Fruit fly (Drosophila melanogaster) whole organism, pupa: ENCODE measurements around the gene t.

Experiments
- CG12605 ChIP-seq: fragments of 200-800 bp; sonication (Bioruptor generic); IDR thresholded peaks from 2 replicates; pipeline ENCODE4 v1.3.6; 2022; ENCODE audit warnings: missing biosample characterization, missing genetic modification characterization
- CG13204 ChIP-seq: fragments of 200-800 bp; sonication (Bioruptor generic); optimal IDR thresholded peaks from 2 replicates; lab custom pipeline; 2018; ENCODE audit warnings: missing biosample characterization, mild to moderate bottlenecking, missing genetic modification characterization, moderate library complexity
- CG15710 ChIP-seq: fragments of 200-800 bp; sonication (Bioruptor generic); optimal IDR thresholded peaks from 2 replicates; lab custom pipeline; 2018; ENCODE audit warnings: missing biosample characterization, mild to moderate bottlenecking, missing genetic modification characterization, moderate library complexity
- CG34367 ChIP-seq: fragments of 200-800 bp; sonication (Bioruptor generic); optimal IDR thresholded peaks from 2 replicates; lab custom pipeline; 2018; ENCODE audit warnings: missing biosample characterization, mild to moderate bottlenecking, missing genetic modification characterization
- CG4496 ChIP-seq: fragments of 200-800 bp; sonication (Bioruptor generic); IDR thresholded peaks from 3 replicates; pipeline ENCODE4 v1.3.6; 2022; ENCODE audit warnings: missing biosample characterization, missing genetic modification characterization
- CG8301 ChIP-seq: fragments of 200-800 bp; sonication (Bioruptor generic); optimal IDR thresholded peaks from 2 replicates; lab custom pipeline; 2018; ENCODE audit warnings: missing biosample characterization, mild to moderate bottlenecking, missing genetic modification characterization
- CG9948 ChIP-seq: fragments of 200-800 bp; sonication (Bioruptor generic); optimal IDR thresholded peaks from 2 replicates; lab custom pipeline; 2018; ENCODE audit warnings: missing biosample characterization, mild to moderate bottlenecking, missing genetic modification characterization, moderate library complexity
- D1 ChIP-seq: fragments of 200-800 bp; sonication (Bioruptor generic); optimal IDR thresholded peaks from 2 replicates; lab custom pipeline; 2018; ENCODE audit warnings: missing biosample characterization, mild to moderate bottlenecking, missing genetic modification characterization, moderate library complexity
- EcR ChIP-seq: fragments of 200-800 bp; sonication (Bioruptor generic); optimal IDR thresholded peaks from 3 replicates; lab custom pipeline; 2019; ENCODE audit warnings: missing biosample characterization, missing genetic modification characterization, mild to moderate bottlenecking, moderate library complexity, missing genetic modification reagents
- gl ChIP-seq: fragments of 200-800 bp; sonication (Bioruptor generic); optimal IDR thresholded peaks from 2 replicates; lab custom pipeline; 2018; ENCODE audit warnings: missing biosample characterization, mild to moderate bottlenecking, missing genetic modification characterization

- TF ChIP-seq CG8301 (tag; lab: Kevin White, UChicago) (no peak), gl (tag; lab: Kevin White, UChicago) (no peak), D1 (no peak), CG15710 (tag; lab: Kevin White, UChicago) (no peak), CG9948 (tag; lab: Kevin White, UChicago) (no peak), CG12605 (GFP tag; lab: Robert Waterston, UW) (no peak), CG34367 (tag; lab: Kevin White, UChicago) (no peak), CG4496 (GFP tag; lab: Robert Waterston, UW) (no peak), EcR (GFP tag; lab: Kevin White, UChicago) (no peak), CG13204 (GFP tag; lab: Kevin White, UChicago) (no peak)
These were observed 31.7 kb downstream of the t start, which contains the start of gene CG12057 for dm6 chrX:9191357-9191756.
